Worm (Caenorhabditis elegans) whole organism, L3 larva: ENCODE data around the gene F46B3.14.

Experiments
- ceh-82 ChIP-seq: fragments of 150-350 bp; optimal IDR thresholded peaks from 2 replicates; lab custom pipeline; 2014; ENCODE audit warnings: missing biosample characterization, missing genetic modification characterization
- eor-1 ChIP-seq, 2 experiments: fragments of 150-350 bp; optimal IDR thresholded peaks; 2 replicates each; lab custom pipeline; 2014 to 2018; ENCODE audit warnings: missing biosample characterization in 2 of 2, missing genetic modification characterization in 2 of 2
- jun-1 ChIP-seq: fragments of 150-350 bp; optimal IDR thresholded peaks from 2 replicates; lab custom pipeline; 2014; ENCODE audit warnings: missing biosample characterization, missing genetic modification reagents, missing genetic modification characterization
- mml-1 ChIP-seq: fragments of 150-350 bp; sonication (generic microtip); optimal IDR thresholded peaks from 3 replicates; lab custom pipeline; 2014; ENCODE audit warnings: missing biosample characterization, missing genetic modification characterization
- nhr-11 ChIP-seq: fragments of 150-350 bp; optimal IDR thresholded peaks from 2 replicates; lab custom pipeline; 2014; ENCODE audit warnings: missing biosample characterization, missing genetic modification characterization
- nhr-12 ChIP-seq: fragments of 150-350 bp; optimal IDR thresholded peaks from 2 replicates; lab custom pipeline; 2014; ENCODE audit warnings: missing biosample characterization, missing genetic modification characterization
- nhr-76 ChIP-seq: fragments of 150-350 bp; sonication (generic microtip); optimal IDR thresholded peaks from 5 replicates; lab custom pipeline; 2014; ENCODE audit warnings: missing biosample characterization, missing genetic modification characterization
- nhr-77 ChIP-seq: fragments of 150-350 bp; optimal IDR thresholded peaks from 2 replicates; lab custom pipeline; 2014; ENCODE audit warnings: missing biosample characterization, missing genetic modification characterization
- unc-39 ChIP-seq: sonication (generic microtip); optimal IDR thresholded peaks from 4 replicates; lab custom pipeline; 2017; ENCODE audit warnings: missing biosample characterization, missing genetic modification characterization

ce11 chrV:20625260-20625659 lies 5.9 kb downstream of the F46B3.14 start:
- TF ChIP-seq mml-1 (tag; lab: Kevin White, UChicago) (no peak), eor-1 (tag; optimal IDR thresholded peaks at IDR 0.05; lab: Kevin White, UChicago) (no peak), nhr-77 (no peak), ceh-82 (tag; lab: Kevin White, UChicago) (no peak), nhr-76 (no peak), nhr-12 (tag; lab: Kevin White, UChicago) (no peak), nhr-11 (tag; lab: Kevin White, UChicago) (no peak), jun-1 (tag; lab: Kevin White, UChicago) (no peak), unc-39 (tag; lab: Kevin White, UChicago) (no peak)
